Worm (Caenorhabditis elegans): ENCODE measurements around the gene T13C2.3.

DNA sequence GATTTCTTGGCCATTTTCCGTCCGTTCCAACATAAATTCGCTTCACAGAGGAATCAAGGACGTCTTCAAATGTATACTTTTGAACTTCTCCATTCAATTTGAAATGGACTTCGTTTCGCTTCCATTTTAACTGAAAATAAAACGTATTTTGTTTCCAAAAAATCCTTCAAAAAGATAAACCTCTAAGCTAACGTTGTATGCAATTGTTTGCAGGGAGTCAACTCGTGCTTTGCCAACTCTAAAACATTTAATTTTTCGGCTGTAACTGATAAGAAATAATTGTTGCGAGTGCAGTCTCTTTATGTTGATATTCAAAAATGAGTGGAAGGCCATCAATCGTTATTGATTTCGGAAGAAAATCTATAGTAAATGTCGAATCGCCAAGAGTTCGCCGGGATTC, 21.0 kb upstream of the T13C2.3 start, which contains the start of gene F41G3.18:
- TF ChIP-seq pros-1 (tag; optimal IDR thresholded peaks at IDR 0.05), result no peak
- TF ChIP-seq dve-1 (tag; optimal IDR thresholded peaks at IDR 0.05), result no peak
